Fruit fly (Drosophila melanogaster) whole organism, wandering third instar larva: ENCODE results near the gene out.

Experiments
- CG32264 ChIP-seq: fragments of 200-800 bp; sonication (Bioruptor generic); optimal IDR thresholded peaks from 2 replicates; lab custom pipeline; 2016; ENCODE audit warnings: missing biosample characterization, missing genetic modification characterization
- N ChIP-seq: fragments of >200 bp; optimal IDR thresholded peaks from 2 replicates; lab custom pipeline; 2018; ENCODE audit warnings: missing biosample characterization, missing external identifiers, missing genetic modification characterization
- br ChIP-seq: fragments of 200-800 bp; sonication (Bioruptor generic); optimal IDR thresholded peaks from 2 replicates; lab custom pipeline; 2016; ENCODE audit warnings: missing biosample characterization, missing genetic modification characterization
- dmrt93B ChIP-seq: fragments of 200-800 bp; sonication (Bioruptor generic); optimal IDR thresholded peaks from 2 replicates; lab custom pipeline; 2018; ENCODE audit warnings: missing biosample characterization, mild to moderate bottlenecking, missing genetic modification characterization
- dsf ChIP-seq: sonication (Bioruptor generic); optimal IDR thresholded peaks from 2 replicates; lab custom pipeline; 2016; ENCODE audit warnings: missing biosample characterization, missing genetic modification characterization, borderline replicate concordance
- fru ChIP-seq: fragments of 200-800 bp; sonication (Bioruptor generic); optimal IDR thresholded peaks from 3 replicates; lab custom pipeline; 2016; ENCODE audit warnings: missing biosample characterization, mild to moderate bottlenecking, missing genetic modification characterization
- h ChIP-seq: fragments of 200-800 bp; sonication (Bioruptor generic); optimal IDR thresholded peaks from 3 replicates; lab custom pipeline; 2016; ENCODE audit warnings: missing biosample characterization, mild to moderate bottlenecking, missing genetic modification characterization
- jim ChIP-seq: fragments of 175-275, 200-325 bp; sonication (Bioruptor generic); optimal IDR thresholded peaks from 2 replicates; lab custom pipeline; 2016; ENCODE audit warnings: missing biosample characterization, mild to moderate bottlenecking, missing genetic modification characterization
- psq ChIP-seq: fragments of 200-800 bp; sonication (Bioruptor generic); optimal IDR thresholded peaks from 3 replicates; lab custom pipeline; 2017; ENCODE audit warnings: missing biosample characterization, mild to moderate bottlenecking, missing genetic modification characterization, moderate library complexity
- usp ChIP-seq: fragments of >200 bp; optimal IDR thresholded peaks from 2 replicates; lab custom pipeline; 2017; ENCODE audit warnings: missing biosample characterization, missing genetic modification characterization

dm6 chrX:19306531-19306930 is 15.4 kb downstream of the out start:
- no peak for TF ChIP-seq psq (GFP tag; lab: Kevin White, UChicago)
- TF ChIP-seq dsf (GFP tag; lab: Kevin White, UChicago), result no peak
- TF ChIP-seq br (GFP tag; lab: Kevin White, UChicago), result no peak
- TF ChIP-seq h (GFP tag; lab: Kevin White, UChicago), result no peak
- TF ChIP-seq N (GFP tag; lab: Kevin White, UChicago), result no peak
- no peak for TF ChIP-seq usp (GFP tag; lab: Kevin White, UChicago)
- no peak for TF ChIP-seq jim
- TF ChIP-seq dmrt93B (GFP tag; lab: Kevin White, UChicago), result no peak
- TF ChIP-seq CG32264, result no peak
- TF ChIP-seq fru (GFP tag; lab: Kevin White, UChicago), result no peak
